Fruit fly (Drosophila melanogaster): Measurements from ENCODE around the gene CG7968.

The CG7968 gene

DNA sequence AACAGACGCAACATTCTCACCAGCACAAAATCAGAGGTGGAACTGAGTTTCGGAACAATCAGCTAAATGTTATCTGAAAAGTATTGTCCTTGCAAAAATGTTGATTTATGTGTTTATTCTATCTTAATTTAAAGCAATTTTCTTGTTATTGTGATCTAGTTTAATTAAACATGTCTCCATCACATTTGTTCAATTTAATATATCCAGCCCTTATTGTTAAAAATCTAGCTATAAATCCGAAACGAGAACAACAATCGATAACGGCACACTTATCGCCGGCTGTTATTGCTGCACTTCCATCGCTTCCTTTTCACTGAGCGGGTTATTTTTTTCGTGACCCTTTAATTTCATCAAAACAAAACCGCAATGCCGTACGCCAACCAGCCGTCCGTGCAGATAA lies 16.1 kb upstream of the CG7968 start, which contains the start of the genes GatC, PolG2 and Polr2C (continued):
- TF ChIP-seq dm (GFP tag; optimal IDR thresholded peaks at IDR 0.05), result no peak
- TF ChIP-seq row (GFP tag; IDR thresholded peaks at IDR 0.05), result peak; percentile 92
- no peak for TF ChIP-seq GATAe (GFP tag; conservative IDR thresholded peaks at IDR 0.05)
- TF ChIP-seq pnt (GFP tag; optimal IDR thresholded peaks at IDR 0.05), result peak; percentile 11
- peak; percentile 49 for TF ChIP-seq Myb (GFP tag; optimal IDR thresholded peaks at IDR 0.05)
- TF ChIP-seq Lhr (GFP tag; optimal IDR thresholded peaks at IDR 0.05), result peak; percentile 26
- no peak for TF ChIP-seq Xrp1 (GFP tag; IDR thresholded peaks at IDR 0.05)
- no peak for TF ChIP-seq Neu2 (GFP tag; optimal IDR thresholded peaks at IDR 0.05; ENCODE audit: borderline replicate concordance)
- TF ChIP-seq CG9215 (GFP tag; IDR thresholded peaks at IDR 0.05), result peak; percentile 39; the same call in 1 of the 2 replicates
- TF ChIP-seq cg (GFP tag; optimal IDR thresholded peaks at IDR 0.05), result no peak
- TF ChIP-seq gfzf (GFP tag; optimal IDR thresholded peaks at IDR 0.05), result peak; percentile 52
- peak; percentile 67 for TF ChIP-seq CG10366 (GFP tag; IDR thresholded peaks at IDR 0.05)
- TF ChIP-seq Max (GFP tag; optimal IDR thresholded peaks at IDR 0.05), result peak; percentile 2
- TF ChIP-seq CG31224 (GFP tag; IDR thresholded peaks at IDR 0.05), result no peak
- peak; percentile 94 for TF ChIP-seq CG4617 (GFP tag; optimal IDR thresholded peaks at IDR 0.05; ENCODE audit: borderline replicate concordance)
- TF ChIP-seq CG10979 (tag; optimal IDR thresholded peaks at IDR 0.05), result no peak
- TF ChIP-seq CG7357 (GFP tag; IDR thresholded peaks at IDR 0.05), result peak; percentile 82
- peak; percentile 33 for TF ChIP-seq NC2β (GFP tag; optimal IDR thresholded peaks at IDR 0.05)
- peak; percentile 11 for TF ChIP-seq CG12942 (GFP tag; optimal IDR thresholded peaks at IDR 0.05)
- TF ChIP-seq pros (GFP tag; optimal IDR thresholded peaks at IDR 0.05), result no peak
- no peak for TF ChIP-seq CG4730 (GFP tag; IDR thresholded peaks at IDR 0.05)
- peak; percentile 61 for TF ChIP-seq CG11247 (GFP tag; IDR thresholded peaks at IDR 0.05)
- TF ChIP-seq CG10147 (GFP tag; optimal IDR thresholded peaks at IDR 0.05), result no peak
- no peak for TF ChIP-seq CG8478 (optimal IDR thresholded peaks at IDR 0.05)
- TF ChIP-seq CG11093 (GFP tag; IDR thresholded peaks at IDR 0.05), result no peak
- TF ChIP-seq CG18764 (GFP tag; optimal IDR thresholded peaks at IDR 0.05), result no peak
- TF ChIP-seq inv (GFP tag; IDR thresholded peaks at IDR 0.05; ENCODE audit: partially characterized antibody), result peak; percentile 72
- TF ChIP-seq tna (GFP tag; IDR thresholded peaks at IDR 0.05; ENCODE audit: partially characterized antibody), result peak; percentile 90
- TF ChIP-seq CG6272 (GFP tag; IDR thresholded peaks at IDR 0.05), result no peak
- TF ChIP-seq Hey (tag; optimal IDR thresholded peaks at IDR 0.05), result no peak
- TF ChIP-seq dpn (GFP tag; optimal IDR thresholded peaks at IDR 0.05), result peak; percentile 28 to 66
- no peak for TF ChIP-seq CG32767 (GFP tag; IDR thresholded peaks at IDR 0.05)
- peak; percentile 63 for TF ChIP-seq mam (GFP tag; optimal IDR thresholded peaks at IDR 0.05)
- TF ChIP-seq Eip74EF (GFP tag; optimal IDR thresholded peaks at IDR 0.05), result no peak
- no peak for TF ChIP-seq CG10274 (GFP tag; optimal IDR thresholded peaks at IDR 0.05)
- TF ChIP-seq da (GFP tag; optimal IDR thresholded peaks at IDR 0.05), result peak; percentile 49
- peak; percentile 2 for TF ChIP-seq tin (GFP tag; optimal IDR thresholded peaks at IDR 0.05)
- no peak for TF ChIP-seq Ravus (GFP tag; IDR thresholded peaks at IDR 0.05)
- TF ChIP-seq tll (GFP tag; optimal IDR thresholded peaks at IDR 0.05), result no peak
- TF ChIP-seq CG1024 (GFP tag; IDR thresholded peaks at IDR 0.05), result no peak
- peak; percentile 65 for TF ChIP-seq CG1603 (tag; optimal IDR thresholded peaks at IDR 0.05)
- peak; percentile 94 for TF ChIP-seq CG34224 (GFP tag; IDR thresholded peaks at IDR 0.05; ENCODE audit: partially characterized antibody)
- TF ChIP-seq zen2 (GFP tag; IDR thresholded peaks at IDR 0.05; ENCODE audit: partially characterized antibody), result peak; percentile 56; the same call in 2 of the 3 replicates
- no peak for TF ChIP-seq kay (GFP tag; optimal IDR thresholded peaks at IDR 0.05)
- peak; percentile 89 for TF ChIP-seq CG13287 (GFP tag; IDR thresholded peaks at IDR 0.05; ENCODE audit: partially characterized antibody)
- TF ChIP-seq ci (GFP tag; IDR thresholded peaks at IDR 0.05), result peak; percentile 49
- no peak for TF ChIP-seq CG10543 (GFP tag; optimal IDR thresholded peaks at IDR 0.05)
- TF ChIP-seq NFAT (GFP tag; IDR thresholded peaks at IDR 0.05), result no peak
- TF ChIP-seq CG14014 (GFP tag; IDR thresholded peaks at IDR 0.05), result peak; percentile 43; the same call in 1 of the 2 replicates
- TF ChIP-seq emc (GFP tag; optimal IDR thresholded peaks at IDR 0.05), result no peak
- peak; percentile 62 for TF ChIP-seq lilli (GFP tag; optimal IDR thresholded peaks at IDR 0.05)
